Worm (Caenorhabditis elegans) whole organism, L3 larva: ENCODE measurements around the gene R07E5.19.

Source experiments
- R02D3.7 ChIP-seq: fragments of 150-350 bp; optimal IDR thresholded peaks from 2 replicates; lab custom pipeline; 2014; ENCODE audit warnings: missing biosample characterization, missing genetic modification characterization
- ZK546.5 ChIP-seq: sonication (generic microtip); optimal IDR thresholded peaks from 2 replicates; lab custom pipeline; 2017; ENCODE audit warnings: missing biosample characterization, missing genetic modification characterization
- aly-2 ChIP-seq: fragments of 150-350 bp; optimal IDR thresholded peaks from 2 replicates; lab custom pipeline; 2014; ENCODE audit warnings: missing biosample characterization, missing genetic modification characterization
- ama-1 ChIP-seq: fragments of 150-350 bp; optimal IDR thresholded peaks from 2 replicates; lab custom pipeline; 2018
- ceh-16 ChIP-seq: sonication (generic microtip); optimal IDR thresholded peaks from 2 replicates; lab custom pipeline; 2017; ENCODE audit warnings: missing biosample characterization, missing genetic modification characterization
- ceh-28 ChIP-seq: fragments of 150-350 bp; optimal IDR thresholded peaks from 2 replicates; lab custom pipeline; 2014; ENCODE audit warnings: missing biosample characterization, missing genetic modification reagents, missing genetic modification characterization
- ceh-82 ChIP-seq: fragments of 150-350 bp; optimal IDR thresholded peaks from 2 replicates; lab custom pipeline; 2014; ENCODE audit warnings: missing biosample characterization, missing genetic modification characterization
- ceh-9 ChIP-seq: sonication (generic microtip); optimal IDR thresholded peaks from 2 replicates; lab custom pipeline; 2018; ENCODE audit warnings: missing biosample characterization, missing genetic modification characterization
- daf-12 ChIP-seq: fragments of 150-350 bp; optimal IDR thresholded peaks from 2 replicates; lab custom pipeline; 2014; ENCODE audit warnings: missing biosample characterization, missing genetic modification reagents, missing genetic modification characterization
- egl-27 ChIP-seq: sonication (generic microtip); optimal IDR thresholded peaks from 4 replicates; lab custom pipeline; 2017; ENCODE audit warnings: missing biosample characterization, missing genetic modification reagents, missing genetic modification characterization
- egl-5 ChIP-seq: fragments of 150-350 bp; optimal IDR thresholded peaks from 2 replicates; lab custom pipeline; 2017; ENCODE audit warnings: missing biosample characterization, missing genetic modification reagents, missing genetic modification characterization, inconsistent platforms
- elt-1 ChIP-seq: fragments of 150-350 bp; optimal IDR thresholded peaks from 2 replicates; lab custom pipeline; 2014; ENCODE audit warnings: missing biosample characterization, missing genetic modification characterization
- elt-3 ChIP-seq, 3 experiments: fragments of 150-350 bp in 1 of 3; sonication (generic microtip) in 2 of 3; optimal IDR thresholded peaks; 2 replicates in 2 of 3; 4 replicates in 1 of 3; lab custom pipeline; 2014 to 2017; ENCODE audit warnings: missing biosample characterization in 3 of 3, missing genetic modification characterization in 3 of 3
- eor-1 ChIP-seq, 2 experiments: fragments of 150-350 bp; optimal IDR thresholded peaks; 2 replicates each; lab custom pipeline; 2014 to 2018; ENCODE audit warnings: missing biosample characterization in 2 of 2, missing genetic modification characterization in 2 of 2
- fkh-2 ChIP-seq: fragments of 150-350 bp; optimal IDR thresholded peaks from 2 replicates; lab custom pipeline; 2014; ENCODE audit warnings: missing biosample characterization, missing genetic modification reagents, missing genetic modification characterization
- hmg-11 ChIP-seq: sonication (generic microtip); optimal IDR thresholded peaks from 2 replicates; lab custom pipeline; 2016; ENCODE audit warnings: missing genetic modification characterization, missing compliant biosample characterization
- lin-15B ChIP-seq: fragments of 150-350 bp; optimal IDR thresholded peaks from 2 replicates; lab custom pipeline; 2014; ENCODE audit warnings: missing biosample characterization, missing genetic modification characterization
- lin-39 ChIP-seq: fragments of 150-350 bp; optimal IDR thresholded peaks from 2 replicates; lab custom pipeline; 2018; ENCODE audit warnings: missing biosample characterization, missing genetic modification reagents, missing genetic modification characterization
- mml-1 ChIP-seq: fragments of 150-350 bp; sonication (generic microtip); optimal IDR thresholded peaks from 3 replicates; lab custom pipeline; 2014; ENCODE audit warnings: missing biosample characterization, missing genetic modification characterization
- nfya-1 ChIP-seq: sonication (generic microtip); optimal IDR thresholded peaks from 2 replicates; lab custom pipeline; 2017; ENCODE audit warnings: missing genetic modification characterization, mild to moderate bottlenecking, missing compliant biosample characterization, antibody characterized with exemption, moderate library complexity; ENCODE audit not compliant: insufficient read depth
- nhr-23 ChIP-seq: fragments of 150-350 bp; optimal IDR thresholded peaks from 2 replicates; lab custom pipeline; 2014; ENCODE audit warnings: missing biosample characterization, missing genetic modification reagents, missing genetic modification characterization
- nhr-237 ChIP-seq: fragments of 150-350 bp; optimal IDR thresholded peaks from 2 replicates; lab custom pipeline; 2014; ENCODE audit warnings: missing biosample characterization, missing genetic modification characterization
- nhr-25 ChIP-seq: sonication (generic microtip); optimal IDR thresholded peaks from 2 replicates; lab custom pipeline; 2017; ENCODE audit warnings: missing biosample characterization, missing genetic modification characterization
- nhr-28 ChIP-seq: fragments of 150-350 bp; optimal IDR thresholded peaks from 2 replicates; lab custom pipeline; 2014; ENCODE audit warnings: missing biosample characterization, missing genetic modification characterization
- nhr-67 ChIP-seq: fragments of 150-350 bp; optimal IDR thresholded peaks from 2 replicates; lab custom pipeline; 2014; ENCODE audit warnings: missing biosample characterization, missing genetic modification characterization
- nhr-76 ChIP-seq: fragments of 150-350 bp; sonication (generic microtip); optimal IDR thresholded peaks from 5 replicates; lab custom pipeline; 2014; ENCODE audit warnings: missing biosample characterization, missing genetic modification characterization
- nhr-77 ChIP-seq: fragments of 150-350 bp; optimal IDR thresholded peaks from 2 replicates; lab custom pipeline; 2014; ENCODE audit warnings: missing biosample characterization, missing genetic modification characterization
- pha-4 ChIP-seq: fragments of 150-350 bp; optimal IDR thresholded peaks from 2 replicates; lab custom pipeline; 2014; ENCODE audit warnings: missing biosample characterization, missing genetic modification reagents, missing genetic modification characterization
- pqm-1 ChIP-seq: fragments of 150-350 bp; optimal IDR thresholded peaks from 2 replicates; lab custom pipeline; 2017; ENCODE audit warnings: missing biosample characterization, missing genetic modification characterization, inconsistent platforms
- sea-2 ChIP-seq: fragments of 150-350 bp; sonication (generic microtip); optimal IDR thresholded peaks from 4 replicates; lab custom pipeline; 2014; ENCODE audit warnings: missing biosample characterization, missing genetic modification reagents, missing genetic modification characterization
- skn-1 ChIP-seq: fragments of 150-350 bp; optimal IDR thresholded peaks from 2 replicates; lab custom pipeline; 2014; ENCODE audit warnings: missing biosample characterization, missing genetic modification characterization
- snpc-4 ChIP-seq: fragments of 150-350 bp; optimal IDR thresholded peaks from 2 replicates; lab custom pipeline; 2014; ENCODE audit warnings: missing biosample characterization, missing genetic modification characterization
- tbx-2 ChIP-seq: sonication (generic microtip); optimal IDR thresholded peaks from 2 replicates; lab custom pipeline; 2016; ENCODE audit warnings: mild to moderate bottlenecking, missing genetic modification characterization, missing compliant biosample characterization
- unc-39 ChIP-seq: sonication (generic microtip); optimal IDR thresholded peaks from 4 replicates; lab custom pipeline; 2017; ENCODE audit warnings: missing biosample characterization, missing genetic modification characterization
- unc-62 ChIP-seq: fragments of 150-350 bp; sonication (generic microtip); optimal IDR thresholded peaks from 4 replicates; lab custom pipeline; 2014; ENCODE audit warnings: missing biosample characterization, missing genetic modification reagents, missing genetic modification characterization
- zag-1 ChIP-seq: fragments of 150-350 bp; optimal IDR thresholded peaks from 2 replicates; lab custom pipeline; 2014; ENCODE audit warnings: missing biosample characterization, missing genetic modification characterization

The R07E5.19 gene

ce11 chrIII:4391319-4391718 is 26.5 kb downstream of the R07E5.19 start:
- TF ChIP-seq nhr-25 (tag; lab: Kevin White, UChicago) (peak; percentile 48), pha-4 (tag; lab: Kevin White, UChicago) (no peak)

DNA sequence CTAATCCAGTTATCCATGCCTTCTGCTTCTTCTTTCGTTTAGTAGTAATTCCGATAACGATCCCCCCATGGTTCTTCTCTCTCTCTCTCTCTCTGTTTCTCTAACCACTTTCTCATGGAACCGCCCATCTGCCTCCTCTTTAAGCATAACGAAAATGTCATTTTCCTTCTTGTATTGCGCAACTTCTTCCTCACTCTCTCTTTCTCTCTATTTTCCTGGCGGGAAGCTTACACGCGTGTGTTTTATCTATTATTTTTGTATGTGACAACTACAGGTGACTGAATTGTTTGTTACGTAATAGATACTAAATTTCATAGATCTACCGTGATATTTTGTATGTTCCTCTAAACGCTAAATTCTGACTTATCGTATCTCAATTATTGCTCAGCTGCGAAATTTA is 27.4 kb downstream of the R07E5.19 start:
- no peak for TF ChIP-seq ceh-28 (tag; lab: Kevin White, UChicago)
- peak; percentile 11 for TF ChIP-seq nhr-25 (tag; lab: Kevin White, UChicago)

- no peak for TF ChIP-seq sea-2 (GFP tag; lab: Kevin White, UChicago)
Observed at ce11 chrIII:4384487-4384886, 33.4 kb downstream of the R07E5.19 start, which contains the start of gene pals-28. Gene pals-28, plus strand, starts transcription at chrIII:4384787.

- TF ChIP-seq nfya-1, result peak; percentile 71
- no peak for TF ChIP-seq ceh-9 (tag; lab: Kevin White, UChicago)
- TF ChIP-seq ceh-16 (tag; lab: Kevin White, UChicago), result no peak
- no peak for TF ChIP-seq nhr-237
Observed at ce11 chrIII:4382118-4382517, 35.7 kb downstream of the R07E5.19 start.

DNA sequence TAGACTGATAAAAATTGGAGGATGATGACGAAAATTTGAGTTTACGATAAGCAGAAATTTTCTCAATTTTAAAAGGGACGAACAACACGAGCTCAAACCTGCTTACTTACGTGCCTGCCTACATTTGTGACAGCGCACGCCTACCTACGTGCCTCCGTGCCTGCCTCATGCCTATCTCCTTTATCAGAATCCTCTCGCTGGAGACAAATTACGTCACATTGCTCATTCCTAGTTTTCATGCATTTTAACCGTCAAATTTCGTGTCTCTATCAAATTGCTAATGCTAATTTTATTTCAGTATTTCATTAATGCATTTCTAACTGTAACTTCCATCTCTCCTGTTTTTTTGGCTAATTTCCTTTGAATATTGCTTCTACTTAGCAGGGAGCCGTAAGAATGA is 36.5 kb downstream of the R07E5.19 start, which contains the start of gene pals-27:
TSS of gene pals-27 (plus strand) at position 301 of the 400 bp plus-strand sequence.
- TF ChIP-seq ama-1 (lab: Kevin White, UChicago) (no peak), snpc-4 (no peak), daf-12 (no peak), nhr-76 (tag; lab: Kevin White, UChicago) (no peak), nhr-23 (tag; lab: Kevin White, UChicago) (no peak), skn-1 (tag; lab: Kevin White, UChicago) (no peak), hmg-11 (no peak), aly-2 (tag; lab: Kevin White, UChicago) (no peak), R02D3.7 (tag; lab: Kevin White, UChicago) (no peak), ZK546.5 (tag; lab: Kevin White, UChicago) (no peak), elt-3 (tag; optimal IDR thresholded peaks at IDR 0.05; lab: Kevin White, UChicago) (no peak)
- TF ChIP-seq, all 47 proteins: peak for 0

DNA sequence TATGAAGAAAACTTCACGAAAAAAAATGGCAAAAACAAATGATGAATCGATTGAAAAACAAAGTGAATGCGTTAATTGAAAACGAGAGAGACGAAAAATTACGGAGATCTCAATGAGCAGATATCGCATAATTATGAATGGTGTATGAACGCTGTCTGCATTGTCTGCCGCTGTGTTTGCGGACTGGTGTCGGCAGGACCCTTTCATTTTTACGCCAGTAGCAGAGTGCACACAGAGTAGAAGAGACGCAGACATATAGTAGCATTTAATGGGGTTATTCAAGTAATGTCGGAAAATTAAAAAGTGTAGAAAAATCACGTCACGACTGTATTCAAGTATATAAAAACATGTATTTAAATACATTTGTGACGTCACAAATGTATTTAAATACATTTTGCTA is 37.0 kb downstream of the R07E5.19 start:
- TF ChIP-seq egl-5 (tag; lab: Kevin White, UChicago) (peak; percentile 31), egl-27 (no peak), hmg-11 (no peak), lin-15B (tag; lab: Kevin White, UChicago) (peak; percentile 37), snpc-4 (peak; percentile 27), nfya-1 (peak; percentile 49)

DNA sequence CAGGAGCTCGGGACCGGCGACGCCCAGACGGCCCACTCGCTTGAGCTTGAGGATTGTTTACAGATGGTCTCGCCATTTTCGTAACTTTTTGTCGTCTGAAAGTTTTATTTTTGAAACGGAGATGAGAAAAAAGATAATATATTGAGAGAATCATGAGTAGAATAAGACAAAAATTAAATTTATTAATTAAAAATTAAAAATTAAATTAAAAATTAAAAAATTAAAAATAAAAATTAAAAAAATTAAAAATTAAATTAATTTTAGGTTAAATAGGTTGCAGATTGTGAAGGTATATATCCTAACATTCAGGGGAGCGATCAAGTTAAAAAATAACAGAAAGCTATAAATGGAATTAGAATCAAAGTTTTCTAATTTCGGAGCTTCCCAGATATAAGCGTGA is 38.1 kb downstream of the R07E5.19 start, which contains the start of gene B0284.3:
TSS of gene B0284.3 (minus strand) at position 101 of the 400 bp plus-strand sequence.
- TF ChIP-seq ceh-82, result no peak
- no peak for TF ChIP-seq pqm-1
- TF ChIP-seq eor-1 (tag; optimal IDR thresholded peaks at IDR 0.05; lab: Kevin White, UChicago), result no peak
- TF ChIP-seq lin-39, result no peak
- TF ChIP-seq hmg-11, result no peak
- TF ChIP-seq elt-1 (tag; lab: Kevin White, UChicago), result no peak
- TF ChIP-seq unc-62 (GFP tag; lab: Kevin White, UChicago), result no peak
- no peak for TF ChIP-seq mml-1 (tag; lab: Kevin White, UChicago)
- no peak for TF ChIP-seq unc-39 (tag; lab: Kevin White, UChicago)
- no peak for TF ChIP-seq skn-1 (tag; lab: Kevin White, UChicago)
- no peak for TF ChIP-seq fkh-2 (tag; lab: Kevin White, UChicago)
- TF ChIP-seq tbx-2 (tag; lab: Kevin White, UChicago), result no peak
- no peak for TF ChIP-seq nhr-28
- no peak for TF ChIP-seq nhr-67 (tag; lab: Kevin White, UChicago)
- no peak for TF ChIP-seq zag-1
- TF ChIP-seq nhr-77 (tag; lab: Kevin White, UChicago), result no peak
- no peak for TF ChIP-seq nfya-1
- no peak for TF ChIP-seq ZK546.5 (tag; lab: Kevin White, UChicago)
